Worm (Caenorhabditis elegans): ENCODE data around the gene lon-8.

- TF ChIP-seq him-1 (tag; optimal IDR thresholded peaks at IDR 0.05) (no peak), dao-5 (tag; optimal IDR thresholded peaks at IDR 0.05) (no peak), W03F9.2 (tag; optimal IDR thresholded peaks at IDR 0.05) (no peak)
Measured at ce11 chrV:17949093-17949492, 52.1 kb downstream of the lon-8 start, which contains the start of gene dpy-21.
